Fruit fly (Drosophila melanogaster) whole organism, embryonic: ENCODE measurements around the gene Parg.

Experiments used
- ATbp ChIP-seq: fragments of 200-800 bp; sonication (Bioruptor generic); optimal IDR thresholded peaks from 2 replicates; lab custom pipeline; 2017; ENCODE audit warnings: missing biosample characterization, mild to moderate bottlenecking, missing genetic modification characterization, missing genetic modification reagents
- Ada2b ChIP-seq: fragments of 200-800 bp; sonication (Bioruptor generic); IDR thresholded peaks from 2 replicates; pipeline ENCODE4 v1.3.6; 2022; ENCODE audit warnings: missing biosample characterization, missing genetic modification characterization
- Adf1 ChIP-seq: fragments of 200-800 bp; sonication (Bioruptor generic); IDR thresholded peaks from 2 replicates; pipeline ENCODE4 v1.3.6; 2022; ENCODE audit warnings: missing biosample characterization, missing genetic modification characterization
- BEAF-32 ChIP-seq: fragments of 200-800 bp; sonication (Bioruptor generic); optimal IDR thresholded peaks from 3 replicates; lab custom pipeline; 2017; ENCODE audit warnings: missing biosample characterization, missing genetic modification characterization, mild to moderate bottlenecking, moderate library complexity, missing genetic modification reagents
- CG10274 ChIP-seq: fragments of 200-800 bp; sonication (Bioruptor generic); optimal IDR thresholded peaks from 3 replicates; lab custom pipeline; 2017; ENCODE audit warnings: missing biosample characterization, mild to moderate bottlenecking, missing genetic modification characterization
- CG12744 ChIP-seq: fragments of 200-800 bp; sonication (Bioruptor generic); optimal IDR thresholded peaks from 2 replicates; lab custom pipeline; 2016; ENCODE audit warnings: missing biosample characterization, missing genetic modification characterization
- CG14710 ChIP-seq: fragments of 200-800 bp; sonication (Bioruptor generic); optimal IDR thresholded peaks from 3 replicates; lab custom pipeline; 2019; ENCODE audit warnings: missing biosample characterization, mild to moderate bottlenecking, missing genetic modification characterization, moderate library complexity
- CG16863 ChIP-seq: fragments of 200-800 bp; sonication (Bioruptor generic); optimal IDR thresholded peaks from 3 replicates; lab custom pipeline; 2016; ENCODE audit warnings: missing biosample characterization, missing genetic modification characterization
- CG17385 ChIP-seq: fragments of 200-800 bp; sonication (Bioruptor generic); optimal IDR thresholded peaks from 3 replicates; lab custom pipeline; 2018; ENCODE audit warnings: missing biosample characterization, mild to moderate bottlenecking, missing genetic modification characterization
- CG2199 ChIP-seq: fragments of 200-800 bp; sonication (Bioruptor generic); IDR thresholded peaks from 3 replicates; pipeline ENCODE4 v1.3.6; 2022; ENCODE audit warnings: missing biosample characterization, missing genetic modification characterization
- CG2712 ChIP-seq: fragments of 200-800 bp; optimal IDR thresholded peaks from 3 replicates; lab custom pipeline; 2019; ENCODE audit warnings: missing biosample characterization, mild to moderate bottlenecking, missing genetic modification characterization, moderate library complexity
- CG32532 ChIP-seq: fragments of 200-800 bp; sonication (Bioruptor generic); IDR thresholded peaks from 2 replicates; pipeline ENCODE4 v1.3.6; 2022; ENCODE audit warnings: missing biosample characterization, missing genetic modification characterization
- CG3281 ChIP-seq: fragments of 200-800 bp; sonication (Bioruptor generic); optimal IDR thresholded peaks from 3 replicates; lab custom pipeline; 2017; ENCODE audit warnings: missing biosample characterization, mild to moderate bottlenecking, missing genetic modification characterization
- CG33557 ChIP-seq: fragments of 200-800 bp; sonication (Bioruptor generic); optimal IDR thresholded peaks from 2 replicates; lab custom pipeline; 2019; ENCODE audit warnings: missing biosample characterization, mild to moderate bottlenecking, missing genetic modification characterization, moderate library complexity
- CG6175 ChIP-seq: fragments of 200-800 bp; sonication (Bioruptor generic); IDR thresholded peaks from 3 replicates; pipeline ENCODE4 v1.3.6; 2022; ENCODE audit warnings: missing biosample characterization, missing genetic modification characterization
- CG6272 ChIP-seq: fragments of 200-800 bp; sonication (Bioruptor generic); IDR thresholded peaks from 2 replicates; pipeline ENCODE4 v1.3.6; 2022; ENCODE audit warnings: missing biosample characterization, missing genetic modification characterization
- CG6765 ChIP-seq: fragments of 200-800 bp; sonication (Bioruptor generic); optimal IDR thresholded peaks from 3 replicates; lab custom pipeline; 2017; ENCODE audit warnings: missing biosample characterization, mild to moderate bottlenecking, missing genetic modification characterization
- CG8290 ChIP-seq, 3 experiments: fragments of 200-800 bp; sonication (Bioruptor generic); optimal IDR thresholded peaks; 2 replicates each; lab custom pipeline; 2016 to 2019; ENCODE audit warnings: missing biosample characterization in 3 of 3, missing genetic modification characterization in 3 of 3, mild to moderate bottlenecking in 2 of 3, moderate library complexity in 1 of 3
- CG8388 ChIP-seq: fragments of 200-800 bp; sonication (Bioruptor generic); optimal IDR thresholded peaks from 2 replicates; lab custom pipeline; 2019; ENCODE audit warnings: missing biosample characterization, mild to moderate bottlenecking, missing genetic modification characterization, moderate library complexity
- CG9609 ChIP-seq: fragments of 200-800 bp; sonication (Bioruptor generic); optimal IDR thresholded peaks from 3 replicates; lab custom pipeline; 2016; ENCODE audit warnings: missing biosample characterization, missing genetic modification characterization
- Chrac-16 ChIP-seq: fragments of 200-800 bp; sonication (Bioruptor generic); optimal IDR thresholded peaks from 3 replicates; lab custom pipeline; 2016; ENCODE audit warnings: missing biosample characterization, missing genetic modification characterization
- Dp ChIP-seq: fragments of 200-800 bp; sonication (Bioruptor generic); optimal IDR thresholded peaks from 2 replicates; lab custom pipeline; 2018; ENCODE audit warnings: missing biosample characterization, mild to moderate bottlenecking, missing genetic modification characterization, moderate library complexity
- Fer3 ChIP-seq: fragments of 200-800 bp; sonication (Bioruptor generic); optimal IDR thresholded peaks from 2 replicates; lab custom pipeline; 2018; ENCODE audit warnings: missing biosample characterization, mild to moderate bottlenecking, missing genetic modification characterization, moderate library complexity
- Hey ChIP-seq: fragments of 200-800 bp; sonication (Bioruptor generic); optimal IDR thresholded peaks from 3 replicates; lab custom pipeline; 2018; ENCODE audit warnings: missing biosample characterization, mild to moderate bottlenecking, missing genetic modification characterization
- Max ChIP-seq: fragments of 200-800 bp; sonication (Bioruptor generic); optimal IDR thresholded peaks from 2 replicates; lab custom pipeline; 2016; ENCODE audit warnings: missing biosample characterization, mild to moderate bottlenecking, missing genetic modification characterization
- Neu2 ChIP-seq: fragments of 200-800 bp; sonication (Bioruptor generic); optimal IDR thresholded peaks from 3 replicates; lab custom pipeline; 2016; ENCODE audit warnings: missing biosample characterization, missing genetic modification characterization, borderline replicate concordance
- Pdp1 ChIP-seq, 2 experiments: fragments of 200-800 bp; sonication (Bioruptor generic); optimal IDR thresholded peaks; 3 replicates each; lab custom pipeline; 2016; ENCODE audit warnings: missing biosample characterization in 2 of 2, missing genetic modification characterization in 2 of 2, mild to moderate bottlenecking in 1 of 2, moderate library complexity in 1 of 2
- Ptx1 ChIP-seq: fragments of 200-800 bp; sonication (Bioruptor generic); IDR thresholded peaks from 2 replicates; pipeline ENCODE4 v1.3.6; 2022; ENCODE audit warnings: missing biosample characterization, missing genetic modification characterization
- Ravus ChIP-seq: fragments of 200-800 bp; sonication (Bioruptor generic); IDR thresholded peaks from 2 replicates; pipeline ENCODE4 v1.3.6; 2022; ENCODE audit warnings: missing biosample characterization, missing genetic modification characterization
- Ssrp ChIP-seq: fragments of 200-800 bp; sonication (Bioruptor generic); optimal IDR thresholded peaks from 2 replicates; lab custom pipeline; 2018; ENCODE audit warnings: missing biosample characterization, mild to moderate bottlenecking, missing genetic modification characterization, moderate library complexity
- Vsx1 ChIP-seq: fragments of 200-800 bp; sonication (Bioruptor generic); optimal IDR thresholded peaks from 2 replicates; lab custom pipeline; 2017; ENCODE audit warnings: missing biosample characterization, mild to moderate bottlenecking, missing genetic modification characterization, missing genetic modification reagents
- bcd ChIP-seq: fragments of 200-800 bp; sonication (Bioruptor generic); optimal IDR thresholded peaks from 2 replicates; lab custom pipeline; 2017; ENCODE audit warnings: missing biosample characterization, mild to moderate bottlenecking, missing genetic modification characterization
- chif ChIP-seq, 2 experiments: fragments of 200-800 bp; sonication (Bioruptor generic); optimal IDR thresholded peaks; 3 replicates each; lab custom pipeline; 2016; ENCODE audit warnings: missing biosample characterization in 2 of 2, missing genetic modification characterization in 2 of 2
- chinmo ChIP-seq: fragments of 200-800 bp; sonication (Bioruptor generic); IDR thresholded peaks from 4 replicates; pipeline ENCODE4 v1.3.6; 2022; ENCODE audit warnings: missing biosample characterization, missing genetic modification characterization; ENCODE audit not compliant: partially characterized antibody
- ci ChIP-seq: fragments of 200-800 bp; sonication (Bioruptor generic); IDR thresholded peaks from 3 replicates; pipeline ENCODE4 v1.3.6; 2022; ENCODE audit warnings: missing biosample characterization, missing genetic modification characterization
- en ChIP-seq: fragments of 200-800 bp; sonication (Bioruptor generic); optimal IDR thresholded peaks from 2 replicates; lab custom pipeline; 2016; ENCODE audit warnings: missing biosample characterization, missing genetic modification characterization
- fd96Cb ChIP-seq: fragments of 200-800 bp; sonication (Bioruptor generic); optimal IDR thresholded peaks from 2 replicates; lab custom pipeline; 2018; ENCODE audit warnings: missing biosample characterization, mild to moderate bottlenecking, missing genetic modification characterization, moderate library complexity
- grau ChIP-seq: fragments of 200-800 bp; optimal IDR thresholded peaks from 3 replicates; lab custom pipeline; 2019; ENCODE audit warnings: missing biosample characterization, mild to moderate bottlenecking, missing genetic modification characterization, moderate library complexity
- grn ChIP-seq: fragments of 200-800 bp; sonication (Bioruptor generic); optimal IDR thresholded peaks from 3 replicates; lab custom pipeline; 2017; ENCODE audit warnings: missing biosample characterization, missing genetic modification characterization
- ind ChIP-seq: fragments of 200-800 bp; sonication (Bioruptor generic); optimal IDR thresholded peaks from 3 replicates; lab custom pipeline; 2016; ENCODE audit warnings: missing biosample characterization, missing genetic modification characterization
- kay ChIP-seq: fragments of 200-800 bp; sonication (Bioruptor generic); optimal IDR thresholded peaks from 2 replicates; lab custom pipeline; 2016; ENCODE audit warnings: missing biosample characterization, missing genetic modification characterization
- maf-S ChIP-seq: fragments of 200-800 bp; sonication (Bioruptor generic); optimal IDR thresholded peaks from 2 replicates; lab custom pipeline; 2016; ENCODE audit warnings: missing biosample characterization, missing genetic modification characterization
- odd ChIP-seq: fragments of 200-800 bp; sonication (Bioruptor generic); optimal IDR thresholded peaks from 2 replicates; lab custom pipeline; 2017; ENCODE audit warnings: missing biosample characterization, mild to moderate bottlenecking, missing genetic modification characterization
- row ChIP-seq: fragments of 200-800 bp; sonication (Bioruptor generic); IDR thresholded peaks from 3 replicates; pipeline ENCODE4 v1.3.6; 2022; ENCODE audit warnings: missing biosample characterization, missing genetic modification characterization
- sens-2 ChIP-seq: fragments of 200-800 bp; sonication (Bioruptor generic); IDR thresholded peaks from 2 replicates; pipeline ENCODE4 v1.3.6; 2022; ENCODE audit warnings: missing biosample characterization, missing genetic modification characterization
- sqz ChIP-seq: fragments of 200-800 bp; sonication (Bioruptor generic); optimal IDR thresholded peaks from 3 replicates; lab custom pipeline; 2018; ENCODE audit warnings: missing biosample characterization, mild to moderate bottlenecking, missing genetic modification characterization
- trem ChIP-seq: fragments of 200-800 bp; optimal IDR thresholded peaks from 3 replicates; lab custom pipeline; 2019; ENCODE audit warnings: missing biosample characterization, mild to moderate bottlenecking, missing genetic modification characterization, moderate library complexity

Gene Parg

DNA sequence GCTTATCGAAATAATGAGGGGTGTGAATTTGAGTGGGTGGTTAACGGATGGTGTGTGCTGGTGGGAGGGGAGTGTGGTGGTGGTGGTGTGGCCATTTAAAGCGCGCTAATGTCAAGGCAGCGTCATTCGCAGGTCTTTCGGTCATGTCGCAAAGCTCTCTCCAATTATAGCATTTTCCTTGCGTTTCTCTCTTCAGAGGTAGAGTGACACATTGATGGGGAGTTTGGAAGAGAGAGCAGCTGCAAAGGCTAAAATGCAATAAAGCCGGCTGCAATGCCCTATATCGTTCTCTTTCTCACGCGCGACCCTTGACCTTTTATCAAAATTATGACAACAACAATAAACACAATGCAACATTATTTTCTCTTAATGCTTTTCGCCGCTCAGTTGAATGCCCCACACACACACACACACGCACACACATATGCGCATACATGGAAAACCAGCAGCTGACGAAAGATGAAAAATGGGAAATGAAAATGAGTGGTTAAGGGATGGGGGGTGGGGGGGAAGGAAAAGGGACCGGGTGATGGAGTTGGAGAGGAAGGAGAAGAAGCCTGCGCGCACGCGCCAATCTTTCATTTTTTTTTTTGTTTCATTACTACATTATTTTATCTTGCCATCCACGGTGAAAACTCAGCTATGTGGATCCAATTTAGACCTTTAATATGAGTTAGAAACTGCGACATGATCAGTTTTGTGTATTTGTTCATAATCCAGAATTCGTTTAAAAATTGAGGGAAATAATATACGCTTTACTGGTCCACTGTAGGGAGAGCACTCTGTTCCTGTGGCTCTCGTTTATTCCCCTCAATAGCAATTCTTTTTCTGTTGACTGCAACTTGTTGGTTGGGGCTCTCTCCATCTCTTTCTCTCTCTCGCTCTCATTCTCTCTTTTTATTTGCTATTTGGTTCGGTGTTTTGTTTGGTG is 20.6 kb upstream of the Parg start (continued):
- TF ChIP-seq CG6175 (GFP tag; lab: Robert Waterston, UW) (no peak), grau (tag; lab: Kevin White, UChicago) (peak; percentile 98), CG2712 (peak; percentile 86), maf-S (peak; percentile 59), Dp (GFP tag; lab: Kevin White, UChicago) (no peak), Adf1 (GFP tag; lab: Robert Waterston, UW) (no peak), CG32532 (GFP tag; lab: Robert Waterston, UW) (peak; percentile 72), CG10274 (GFP tag; lab: Kevin White, UChicago) (peak; percentile 42), sqz (GFP tag; lab: Kevin White, UChicago) (peak; percentile 94), ind (GFP tag; lab: Kevin White, UChicago) (peak; percentile 74), Chrac-16 (GFP tag; lab: Kevin White, UChicago) (peak; percentile 72), ATbp (GFP tag; lab: Kevin White, UChicago) (peak; percentile 78), odd (GFP tag; lab: Kevin White, UChicago) (peak; percentile 66), Vsx1 (GFP tag; lab: Kevin White, UChicago) (peak; percentile 40), Ada2b (GFP tag; lab: Robert Waterston, UW) (peak; percentile 80), grn (GFP tag; lab: Kevin White, UChicago) (peak; percentile 44), CG6272 (peak; percentile 42), ci (GFP tag; lab: Robert Waterston, UW) (peak; percentile 88), CG9609 (GFP tag; lab: Kevin White, UChicago) (peak; percentile 74), BEAF-32 (GFP tag; lab: Kevin White, UChicago) (no peak), Fer3 (tag; lab: Kevin White, UChicago) (peak; percentile 71), CG12744 (GFP tag; lab: Kevin White, UChicago) (no peak), CG8290 (GFP tag; optimal IDR thresholded peaks at IDR 0.05; lab: Kevin White, UChicago) (peak; percentile 48), CG8290 (tag; optimal IDR thresholded peaks at IDR 0.05; lab: Kevin White, UChicago) (peak in 1 of 2 experiments; percentile 91), sens-2 (GFP tag; lab: Robert Waterston, UW) (peak; percentile 60), trem (tag; lab: Kevin White, UChicago) (peak; percentile 48), Max (GFP tag; lab: Kevin White, UChicago) (peak; percentile 33), Hey (tag; lab: Kevin White, UChicago) (no peak), en (GFP tag; lab: Kevin White, UChicago) (peak; percentile 72), Neu2 (GFP tag; lab: Kevin White, UChicago) (no peak), chif (GFP tag; optimal IDR thresholded peaks at IDR 0.05; lab: Kevin White, UChicago) (peak; percentile 71 to 79), fd96Cb (tag; lab: Kevin White, UChicago) (peak; percentile 82), CG17385 (GFP tag; lab: Kevin White, UChicago) (peak; percentile 78), row (peak; percentile 88), CG2199 (GFP tag; lab: Robert Waterston, UW) (peak; percentile 62; the same call in 1 of the 3 replicates), kay (GFP tag; lab: Kevin White, UChicago) (peak; percentile 59), Pdp1 (GFP tag; optimal IDR thresholded peaks at IDR 0.05; lab: Kevin White, UChicago) (peak; percentile 72 to 77), Ptx1 (GFP tag; lab: Robert Waterston, UW) (peak; percentile 81), CG14710 (tag; lab: Kevin White, UChicago) (peak; percentile 73), CG33557 (GFP tag; lab: Kevin White, UChicago) (peak; percentile 71), CG8388 (GFP tag; lab: Kevin White, UChicago) (peak; percentile 72), chinmo (GFP tag; lab: Robert Waterston, UW) (0 out of 4 replicates have a peak, but pooled peaks have one; percentile 9), CG3281 (peak; percentile 58), Ssrp (peak; percentile 70), Ravus (GFP tag; lab: Robert Waterston, UW) (no peak; the same call in 1 of the 2 replicates), CG6765 (GFP tag; lab: Kevin White, UChicago) (no peak), bcd (GFP tag; lab: Kevin White, UChicago) (peak; percentile 77), CG16863 (GFP tag; lab: Kevin White, UChicago) (peak; percentile 76)
